Worm (Caenorhabditis elegans): ENCODE data around the gene T09A12.1.

The T09A12.1 gene

DNA sequence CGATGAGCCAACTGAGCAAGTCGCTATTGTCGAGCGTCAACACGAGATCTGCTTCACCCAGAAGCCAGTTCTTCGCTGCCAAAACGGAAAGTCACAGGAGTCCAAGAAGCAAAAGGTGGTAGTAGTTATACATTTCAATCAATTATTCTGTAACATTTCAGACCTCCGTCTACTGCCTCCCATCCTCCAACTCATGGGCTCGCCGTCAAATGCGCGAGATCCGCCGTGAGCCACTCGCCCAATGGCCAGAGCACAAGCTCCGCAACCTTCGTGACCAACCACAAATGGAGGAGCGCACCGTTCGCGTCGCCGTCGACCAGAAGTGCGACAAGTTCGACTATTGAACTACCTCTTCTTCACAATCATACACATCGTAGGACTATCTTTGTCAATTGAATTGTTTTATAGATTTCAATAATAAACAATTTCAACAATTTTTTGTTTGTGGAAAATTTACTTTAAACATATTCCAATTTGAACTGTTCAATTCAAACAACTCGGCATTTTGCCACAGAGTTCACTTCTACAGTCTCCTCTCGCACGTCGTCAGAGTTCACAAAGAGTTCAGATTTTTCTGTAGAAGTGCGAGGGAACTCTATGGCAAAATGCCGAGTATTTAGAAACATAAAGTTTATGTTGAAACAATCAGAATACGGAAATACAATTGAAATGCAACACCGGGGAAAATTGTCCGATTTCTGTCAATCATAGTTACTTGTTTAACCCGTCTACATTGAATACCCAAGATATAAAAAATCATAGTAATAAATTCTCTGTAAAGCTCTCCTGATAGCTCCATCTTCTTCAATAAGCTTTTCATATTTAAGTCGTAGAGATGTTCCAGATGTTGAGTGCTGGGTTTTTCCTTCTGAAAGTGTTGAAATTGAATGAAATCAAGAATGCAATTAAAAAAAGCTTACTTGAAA, 22.1 kb downstream of the T09A12.1 start:
- TF ChIP-seq unc-62 (GFP tag; optimal IDR thresholded peaks at IDR 0.05): no peak

DNA sequence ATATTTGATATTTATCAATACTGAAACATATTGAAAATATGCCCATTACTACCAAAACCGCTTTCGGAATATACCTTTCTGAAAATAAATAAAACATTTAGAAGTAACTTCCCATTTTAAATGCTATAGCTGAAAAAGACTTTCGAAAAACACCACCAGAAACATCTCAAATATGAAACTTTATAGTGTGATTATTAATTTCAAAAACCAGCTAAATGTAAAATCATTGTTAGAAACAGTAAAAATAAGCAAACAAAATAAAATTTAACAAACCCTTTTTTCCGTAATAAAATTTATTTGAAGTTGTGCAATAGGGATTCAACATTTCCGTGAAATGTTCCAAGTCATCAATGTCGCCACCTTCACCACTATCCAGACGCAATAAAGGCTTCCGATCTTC, 23.8 kb downstream of the T09A12.1 start, which contains the start of the genes K07H8.5 and K07H8.8:
Gene K07H8.5, plus strand, starts transcription at position 301 of the 400 bp plus-strand sequence.
Gene K07H8.8, minus strand, starts transcription at position 389 of the 400 bp plus-strand sequence.
- no peak for TF ChIP-seq unc-62 (GFP tag; optimal IDR thresholded peaks at IDR 0.05)

DNA sequence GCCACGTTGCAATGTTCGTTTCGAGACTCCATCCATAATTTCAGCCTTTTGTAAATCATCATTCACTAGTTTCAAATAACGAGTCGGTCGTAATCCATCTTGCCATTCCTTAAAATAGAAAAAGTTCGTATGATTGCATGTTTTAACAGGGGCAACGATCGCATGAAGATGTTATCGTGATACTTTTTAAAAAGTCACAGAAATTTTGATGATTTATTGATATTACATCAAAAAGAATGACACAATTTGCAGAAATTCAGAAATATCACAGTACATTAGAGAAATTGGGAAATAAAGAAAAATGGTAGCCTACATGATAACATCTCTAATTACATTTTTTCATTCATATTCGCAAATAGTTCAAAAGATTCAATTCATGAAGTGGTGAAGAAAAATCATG, 29.1 kb downstream of the T09A12.1 start:
- no peak for TF ChIP-seq unc-62 (GFP tag; optimal IDR thresholded peaks at IDR 0.05)

DNA sequence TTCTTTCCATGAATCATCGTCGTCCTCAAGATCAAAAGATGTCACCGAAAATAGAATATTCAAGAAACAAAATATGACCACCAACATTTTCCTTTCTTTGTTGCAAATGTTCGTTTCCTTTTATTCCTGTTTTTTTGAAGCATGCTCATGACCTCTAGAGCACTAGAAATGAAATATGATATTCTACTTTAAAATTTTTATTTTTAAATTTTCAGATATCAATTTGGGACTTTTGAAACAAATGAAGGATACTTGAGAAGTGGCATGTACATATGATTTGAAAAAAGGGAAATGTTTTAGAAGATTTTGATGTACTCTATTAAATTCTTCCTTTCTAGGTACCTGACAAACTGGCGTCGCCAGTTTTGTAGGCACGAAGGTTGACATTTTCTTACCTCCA, 31.0 kb downstream of the T09A12.1 start, which contains the start of gene K07H8.11:
Gene K07H8.11, minus strand, starts transcription at position 101 of the 400 bp plus-strand sequence.
- TF ChIP-seq unc-62 (GFP tag; optimal IDR thresholded peaks at IDR 0.05): no peak

ce11 chrIV:8276609-8277008, 32.4 kb downstream of the T09A12.1 start, which contains the start of gene K07H8.12:
Gene K07H8.12, minus strand, starts transcription at chrIV:8276709.
- no peak for TF ChIP-seq unc-62 (GFP tag; optimal IDR thresholded peaks at IDR 0.05)

DNA sequence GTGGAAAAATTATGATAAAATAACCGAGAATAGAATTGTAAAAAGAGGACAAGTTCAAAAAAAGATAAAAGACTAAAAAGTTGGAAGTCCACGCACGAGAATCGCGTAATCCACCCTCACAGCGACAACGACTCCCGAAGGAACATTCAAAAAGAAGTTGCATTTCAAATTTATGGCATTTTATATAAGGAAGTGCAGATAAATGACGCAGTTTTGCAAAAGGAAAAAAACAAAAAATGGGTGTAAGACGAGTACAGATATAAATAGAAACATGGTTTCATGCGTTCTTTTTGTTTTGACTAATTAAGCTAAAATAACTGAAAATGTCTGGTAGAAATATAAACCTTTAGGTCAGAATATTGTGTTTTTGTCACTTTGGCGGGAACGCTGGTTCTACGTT, 39.0 kb downstream of the T09A12.1 start:
- no peak for TF ChIP-seq unc-62 (GFP tag; optimal IDR thresholded peaks at IDR 0.05)

ce11 chrIV:8286352-8286751, 42.1 kb downstream of the T09A12.1 start, which contains the start of gene K07H8.9:
Gene K07H8.9, minus strand, starts transcription at chrIV:8286476.
- no peak for TF ChIP-seq unc-62 (GFP tag; optimal IDR thresholded peaks at IDR 0.05)

DNA sequence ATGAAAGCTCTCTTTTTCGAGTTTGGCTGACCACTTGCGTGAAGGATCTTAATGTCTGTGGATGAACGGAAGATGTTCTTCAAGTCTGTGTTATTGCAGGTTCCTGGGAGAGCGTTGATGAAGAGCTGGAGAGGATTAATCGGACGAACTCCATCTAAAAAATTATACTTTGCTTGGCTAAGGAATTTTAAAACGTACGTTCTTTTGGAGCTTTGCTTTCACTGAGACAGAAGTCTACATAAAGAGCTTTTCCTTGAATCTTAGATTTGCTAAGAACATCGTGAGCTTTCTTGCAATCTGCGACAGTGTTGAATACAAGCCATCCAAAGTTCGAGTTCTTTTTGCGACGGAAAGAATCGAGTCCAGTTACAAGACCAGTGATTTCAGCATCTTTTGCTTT, 43.1 kb downstream of the T09A12.1 start:
- no peak for TF ChIP-seq unc-62 (GFP tag; optimal IDR thresholded peaks at IDR 0.05)

- no peak for TF ChIP-seq unc-62 (GFP tag; optimal IDR thresholded peaks at IDR 0.05)
These were observed 44.9 kb downstream of the T09A12.1 start for ce11 chrIV:8289105-8289504.

ce11 chrIV:8289505-8289579, 45.1 kb downstream of the T09A12.1 start, which contains the start of gene nucl-1:
Gene nucl-1, minus strand, starts transcription at chrIV:8289530.
- TF ChIP-seq unc-62 (GFP tag; optimal IDR thresholded peaks at IDR 0.05): no peak

DNA sequence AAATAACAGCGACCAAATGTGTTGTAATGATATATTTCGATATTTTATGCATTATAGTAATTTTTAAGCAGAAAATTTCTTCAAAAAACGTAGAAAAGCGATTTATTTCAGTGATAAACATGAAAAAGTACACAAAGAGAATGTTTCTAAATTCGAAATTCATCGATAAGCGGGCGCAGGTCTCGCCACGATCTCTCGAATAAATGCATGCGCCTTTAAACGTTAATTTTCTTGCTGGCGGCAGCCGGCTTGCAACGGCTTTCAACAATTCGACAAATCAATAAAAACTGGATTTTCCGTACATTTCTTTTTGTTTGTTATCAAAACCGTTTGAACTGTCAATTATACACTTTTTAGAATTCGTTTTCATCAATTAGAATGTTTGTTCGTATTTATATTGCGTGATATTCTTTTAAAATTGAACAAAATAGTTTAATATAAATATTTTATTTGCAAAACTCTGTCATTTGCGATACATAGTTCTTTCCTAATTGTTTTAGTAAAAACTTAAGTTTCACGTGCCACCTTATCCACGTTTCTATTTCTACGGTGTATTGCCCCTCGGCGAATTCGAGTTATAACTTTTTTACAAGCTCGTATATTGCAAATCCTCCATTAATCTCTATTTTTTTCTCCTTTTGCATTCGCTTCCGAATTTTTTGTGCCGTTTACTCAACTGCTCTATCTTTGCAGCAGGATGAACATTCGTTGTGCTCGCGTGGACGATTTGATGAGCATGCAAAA, 45.5 kb downstream of the T09A12.1 start, which contains the start of gene daf-31:
Gene daf-31, plus strand, starts transcription at position 694 of the 744 bp plus-strand sequence.
- TF ChIP-seq unc-62 (GFP tag; optimal IDR thresholded peaks at IDR 0.05): no peak

- no peak for TF ChIP-seq unc-62 (GFP tag; optimal IDR thresholded peaks at IDR 0.05)
These were observed 47.0 kb downstream of the T09A12.1 start, which contains the start of gene K07H8.2 for ce11 chrIV:8291232-8291631. Gene K07H8.2, plus strand, starts transcription at chrIV:8291532.

ce11 chrIV:8294650-8295049, 50.4 kb downstream of the T09A12.1 start, which contains the start of gene tbce-1:
Gene tbce-1, plus strand, starts transcription at chrIV:8294690.
- no peak for TF ChIP-seq unc-62 (GFP tag; optimal IDR thresholded peaks at IDR 0.05)

Measured in whole organism, dauer.